Worm (Caenorhabditis elegans) whole organism, mixed stage, embryonic: ENCODE measurements around the gene F48B9.8.

Source experiments
- blmp-1 ChIP-seq: fragments of 150-350 bp; optimal IDR thresholded peaks from 2 replicates; lab custom pipeline; 2014; ENCODE audit warnings: missing biosample characterization, missing genetic modification characterization
- ceh-43 ChIP-seq: fragments of 200-800 bp; sonication (Bioruptor generic); optimal IDR thresholded peaks from 2 replicates; lab custom pipeline; 2018; ENCODE audit warnings: mild to moderate bottlenecking, missing genetic modification characterization, moderate library complexity, missing compliant biosample characterization
- ces-1 ChIP-seq: fragments of 150-350 bp; optimal IDR thresholded peaks from 2 replicates; lab custom pipeline; 2014; ENCODE audit warnings: missing biosample characterization, missing genetic modification reagents, missing genetic modification characterization
- elt-3 ChIP-seq: fragments of 150-350 bp; optimal IDR thresholded peaks from 2 replicates; lab custom pipeline; 2014; ENCODE audit warnings: missing biosample characterization, missing genetic modification characterization
- lin-32 ChIP-seq: fragments of 200-800 bp; sonication (Bioruptor generic); optimal IDR thresholded peaks from 2 replicates; lab custom pipeline; 2018; ENCODE audit warnings: mild to moderate bottlenecking, missing genetic modification characterization, missing compliant biosample characterization
- lsy-2 ChIP-seq: fragments of 150-350 bp; optimal IDR thresholded peaks from 2 replicates; lab custom pipeline; 2014; ENCODE audit warnings: missing biosample characterization, missing genetic modification characterization
- mab-5 ChIP-seq: fragments of 150-350 bp; optimal IDR thresholded peaks from 2 replicates; lab custom pipeline; 2014; ENCODE audit warnings: missing biosample characterization, missing genetic modification characterization
- nhr-12 ChIP-seq: fragments of 150-350 bp; optimal IDR thresholded peaks from 2 replicates; lab custom pipeline; 2014; ENCODE audit warnings: missing biosample characterization, missing genetic modification characterization
- nhr-76 ChIP-seq: sonication (generic microtip); optimal IDR thresholded peaks from 2 replicates; lab custom pipeline; 2017; ENCODE audit warnings: missing biosample characterization, missing genetic modification characterization
- pha-4 ChIP-seq: fragments of 150-350 bp; optimal IDR thresholded peaks from 2 replicates; lab custom pipeline; 2018; ENCODE audit warnings: missing biosample characterization, missing genetic modification reagents, missing genetic modification characterization
- unc-39 ChIP-seq: fragments of 150-350 bp; optimal IDR thresholded peaks from 2 replicates; lab custom pipeline; 2014; ENCODE audit warnings: missing biosample characterization, missing genetic modification characterization
- unc-62 ChIP-seq: fragments of 150-350 bp; optimal IDR thresholded peaks from 2 replicates; lab custom pipeline; 2014; ENCODE audit warnings: missing biosample characterization, missing genetic modification reagents, missing genetic modification characterization

DNA sequence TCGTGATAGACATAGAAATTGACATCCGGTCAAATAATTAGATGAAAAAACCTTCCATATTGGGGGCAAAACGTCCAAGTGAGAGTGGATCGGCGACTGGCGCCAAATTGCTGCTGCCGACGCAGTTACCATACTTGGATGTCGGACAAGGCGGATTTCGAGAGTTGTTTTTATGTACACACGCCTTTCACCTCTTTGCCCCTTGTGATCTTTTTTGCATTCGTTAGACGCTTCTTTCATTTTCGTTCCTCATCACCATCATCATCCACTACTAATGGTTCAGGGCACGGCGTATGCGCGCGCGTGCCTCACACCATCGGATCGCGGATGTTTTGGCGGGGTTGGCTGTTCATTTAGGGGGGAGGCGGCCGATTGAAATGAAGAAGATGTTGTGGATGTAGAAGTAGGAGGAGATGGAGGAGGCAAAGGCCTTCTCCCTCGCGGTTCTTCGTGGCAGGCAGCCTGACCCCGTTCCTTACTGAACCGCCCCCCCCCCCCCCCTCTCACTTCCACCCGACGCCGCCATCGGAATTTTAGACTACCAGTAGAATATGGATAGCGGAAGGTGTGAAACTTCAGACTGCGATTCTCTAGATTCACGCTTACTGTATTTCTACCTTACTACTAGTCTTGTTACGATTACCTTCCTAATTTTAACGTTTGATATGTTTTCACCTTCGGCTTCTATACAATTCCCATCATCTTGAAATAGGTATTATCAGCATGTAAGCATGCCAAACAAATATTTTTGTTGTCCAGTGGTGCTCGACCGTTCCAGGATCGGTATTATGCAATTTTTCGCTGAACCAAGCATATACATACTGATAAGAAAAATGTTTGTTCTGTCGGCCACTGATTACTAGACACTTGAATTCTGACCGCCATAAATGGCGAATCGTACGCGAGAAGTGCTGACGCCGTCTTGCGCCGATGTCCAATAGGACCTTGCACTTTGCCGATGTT lies 37.5 kb upstream of the F48B9.8 start:
- TF ChIP-seq nhr-12 (no peak), unc-62 (GFP tag; lab: Kevin White, UChicago) (no peak), elt-3 (tag; lab: Kevin White, UChicago) (no peak), unc-39 (tag; lab: Kevin White, UChicago) (no peak), nhr-76 (tag; lab: Kevin White, UChicago) (no peak), ceh-43 (no peak), pha-4 (tag; lab: Kevin White, UChicago) (no peak), blmp-1 (tag; lab: Kevin White, UChicago) (no peak), lin-32 (no peak), mab-5 (tag; lab: Kevin White, UChicago) (no peak), lsy-2 (tag; lab: Kevin White, UChicago) (no peak), ces-1 (GFP tag; lab: Kevin White, UChicago) (no peak)
